Worm (Caenorhabditis elegans) whole organism, late embryonic: ENCODE results near the gene gldi-6.

Experiments
- ama-1 ChIP-seq: fragments of 150-350 bp; optimal IDR thresholded peaks from 2 replicates; lab custom pipeline; 2014
- ceh-45 ChIP-seq: fragments of 200-800 bp; sonication (Bioruptor generic); IDR thresholded peaks from 2 replicates; pipeline ENCODE4 v1.3.6; 2022; ENCODE audit warnings: missing genetic modification reagents, missing genetic modification characterization, missing compliant biosample characterization
- che-1 ChIP-seq: sonication (generic microtip); optimal IDR thresholded peaks from 2 replicates; lab custom pipeline; 2016; ENCODE audit warnings: mild to moderate bottlenecking, missing genetic modification characterization, missing compliant biosample characterization
- elt-2 ChIP-seq: sonication (generic microtip); optimal IDR thresholded peaks from 2 replicates; lab custom pipeline; 2016; ENCODE audit warnings: missing genetic modification reagents, missing genetic modification characterization, missing compliant biosample characterization
- fax-1 ChIP-seq: sonication (generic microtip); optimal IDR thresholded peaks from 2 replicates; lab custom pipeline; 2016; ENCODE audit warnings: missing genotype, missing genetic modification characterization, missing compliant biosample characterization
- fkh-10 ChIP-seq: fragments of 150-350 bp; optimal IDR thresholded peaks from 2 replicates; lab custom pipeline; 2014; ENCODE audit warnings: missing biosample characterization, missing genetic modification reagents, missing genetic modification characterization
- pha-4 ChIP-seq: fragments of 150-350 bp; optimal IDR thresholded peaks from 2 replicates; lab custom pipeline; 2018; ENCODE audit warnings: missing biosample characterization, missing genetic modification reagents, missing genetic modification characterization
- sox-2 ChIP-seq: fragments of 200-800 bp; sonication (Bioruptor generic); IDR thresholded peaks from 2 replicates; pipeline ENCODE4 v1.3.6; 2022; ENCODE audit warnings: missing genetic modification reagents, missing genetic modification characterization, missing compliant biosample characterization
- syd-9 ChIP-seq: sonication (generic microtip); optimal IDR thresholded peaks from 2 replicates; lab custom pipeline; 2016; ENCODE audit warnings: mild to moderate bottlenecking, missing genetic modification characterization, moderate library complexity, missing compliant biosample characterization

DNA sequence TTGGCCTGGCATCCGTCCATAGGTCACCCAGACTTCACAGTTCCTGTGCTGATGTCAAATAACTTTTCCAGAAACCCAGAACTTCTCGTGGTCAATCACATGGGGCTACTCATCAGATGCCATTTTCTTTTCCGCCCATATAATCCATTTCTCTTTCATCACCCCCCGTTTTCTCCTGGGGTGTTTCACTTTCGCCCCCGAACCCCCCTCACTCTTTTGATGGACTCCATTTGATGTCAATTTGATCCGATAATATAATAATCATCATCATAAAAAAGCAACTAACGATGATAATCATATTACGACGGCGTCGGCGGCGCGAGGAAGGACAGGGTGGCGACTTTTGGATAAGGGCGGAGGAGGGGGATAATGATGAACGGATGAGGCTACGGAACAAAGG, 8.5 kb upstream of the gldi-6 start:
- no peak for TF ChIP-seq ceh-45 (GFP tag; lab: Robert Waterston, UW)
- TF ChIP-seq fkh-10 (GFP tag; lab: Kevin White, UChicago): no peak
- no peak for TF ChIP-seq pha-4 (tag; lab: Kevin White, UChicago)
- TF ChIP-seq fax-1 (tag; lab: Kevin White, UChicago): no peak
- no peak for TF ChIP-seq syd-9 (tag; lab: Kevin White, UChicago)
- TF ChIP-seq che-1 (tag; lab: Kevin White, UChicago): no peak
- no peak for TF ChIP-seq ama-1 (lab: Kevin White, UChicago)
- no peak for TF ChIP-seq sox-2 (GFP tag; lab: Robert Waterston, UW)
- TF ChIP-seq elt-2 (tag; lab: Kevin White, UChicago): no peak
